Fruit fly (Drosophila melanogaster) whole organism, wandering third instar larva: ENCODE data around the gene scrib.

Source experiments
- Dfd ChIP-seq: fragments of >200 bp; optimal IDR thresholded peaks from 2 replicates; lab custom pipeline; 2017; ENCODE audit warnings: missing biosample characterization, missing genetic modification characterization
- Dif ChIP-seq: fragments of 200-275, 200-300 bp; sonication (Bioruptor generic); optimal IDR thresholded peaks from 2 replicates; lab custom pipeline; 2018; ENCODE audit warnings: missing biosample characterization, missing genetic modification characterization; ENCODE audit not compliant: partially characterized antibody
- GATAd ChIP-seq: sonication (Bioruptor generic); optimal IDR thresholded peaks from 2 replicates; lab custom pipeline; 2016; ENCODE audit warnings: missing biosample characterization, missing genetic modification characterization
- HLH106 ChIP-seq: fragments of 200-800 bp; optimal IDR thresholded peaks from 3 replicates; lab custom pipeline; 2019; ENCODE audit warnings: missing biosample characterization, mild to moderate bottlenecking, missing genetic modification characterization, moderate library complexity
- Myc ChIP-seq: fragments of >200 bp; optimal IDR thresholded peaks from 2 replicates; lab custom pipeline; 2017
- Rel ChIP-seq, 2 experiments: fragments of 200-800 bp; sonication (Bioruptor generic) in 1 of 2; optimal IDR thresholded peaks; 2 replicates in 1 of 2; 3 replicates in 1 of 2; lab custom pipeline; 2016 to 2019; ENCODE audit warnings: mild to moderate bottlenecking in 2 of 2, missing biosample characterization in 2 of 2, missing genetic modification characterization in 2 of 2, moderate library complexity in 1 of 2
- Sp1 ChIP-seq: fragments of 200-800 bp; sonication (Bioruptor generic); optimal IDR thresholded peaks from 3 replicates; lab custom pipeline; 2019; ENCODE audit warnings: missing biosample characterization, mild to moderate bottlenecking, missing genetic modification characterization, moderate library complexity
- dl ChIP-seq, 2 experiments: fragments of 175-275, 200-275 bp in 1 of 2; fragments of 200-275 bp in 1 of 2; sonication (Bioruptor generic); optimal IDR thresholded peaks; lab custom pipeline; 2018; ENCODE audit warnings: mild to moderate bottlenecking in 2 of 2, missing biosample characterization in 2 of 2, missing genetic modification characterization in 2 of 2, moderate library complexity in 2 of 2; ENCODE audit not compliant: partially characterized antibody in 2 of 2, insufficient read depth in 1 of 2
- lola ChIP-seq: fragments of >200 bp; optimal IDR thresholded peaks from 2 replicates; lab custom pipeline; 2017; ENCODE audit warnings: missing biosample characterization, missing genetic modification characterization
- psq ChIP-seq: fragments of 200-800 bp; sonication (Bioruptor generic); optimal IDR thresholded peaks from 3 replicates; lab custom pipeline; 2017; ENCODE audit warnings: missing biosample characterization, mild to moderate bottlenecking, missing genetic modification characterization, moderate library complexity
- rgr ChIP-seq: fragments of 200-800 bp; sonication (Bioruptor generic); optimal IDR thresholded peaks from 3 replicates; lab custom pipeline; 2016; ENCODE audit warnings: missing biosample characterization, mild to moderate bottlenecking, missing genetic modification characterization
- usp ChIP-seq: fragments of >200 bp; optimal IDR thresholded peaks from 2 replicates; lab custom pipeline; 2017; ENCODE audit warnings: missing biosample characterization, missing genetic modification characterization
- woc ChIP-seq: sonication (Bioruptor generic); optimal IDR thresholded peaks from 2 replicates; lab custom pipeline; 2016; ENCODE audit warnings: missing biosample characterization, mild to moderate bottlenecking, missing genetic modification characterization

DNA sequence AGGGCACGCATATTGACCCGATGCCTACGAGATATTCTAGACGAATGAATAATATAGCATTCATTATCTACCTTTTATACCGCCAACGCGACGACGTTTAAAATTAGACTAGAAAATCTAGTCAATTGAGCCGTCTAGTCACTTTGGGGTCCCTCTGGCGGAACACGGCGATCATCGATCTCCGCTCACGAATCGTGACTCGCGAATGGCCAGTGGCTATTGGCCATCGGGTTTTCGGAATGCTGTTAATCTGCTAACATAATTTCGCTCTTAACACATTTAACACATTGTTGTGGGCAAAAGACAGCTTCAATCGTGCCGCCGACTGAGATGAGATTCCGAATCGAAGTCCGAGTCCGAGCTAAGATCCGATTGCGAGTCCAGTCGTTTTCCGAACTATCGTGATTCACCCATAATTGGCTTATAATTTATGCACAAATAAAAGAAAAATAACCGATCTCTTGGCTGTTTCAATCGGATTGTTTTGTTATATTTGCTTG, 85.2 kb downstream of the scrib start, which contains the start of gene TwdlP:
- TF ChIP-seq Dif (GFP tag; lab: Kevin White, UChicago) (no peak), GATAd (no peak), woc (GFP tag; lab: Kevin White, UChicago) (no peak), Myc (lab: Kevin White, UChicago) (no peak), rgr (no peak), usp (no peak), Dfd (no peak), Rel (GFP tag; optimal IDR thresholded peaks at IDR 0.05; lab: Kevin White, UChicago) (no peak), Rel (tag; optimal IDR thresholded peaks at IDR 0.05; lab: Kevin White, UChicago) (no peak), HLH106 (tag; lab: Kevin White, UChicago) (no peak), psq (GFP tag; lab: Kevin White, UChicago) (no peak), lola (no peak), Sp1 (GFP tag; lab: Kevin White, UChicago) (no peak), dl (GFP tag; optimal IDR thresholded peaks at IDR 0.05; lab: Kevin White, UChicago; ENCODE audit: insufficient read depth in 1 of 2, partially characterized antibody in 2 of 2) (no peak)
